Worm (Caenorhabditis elegans): ENCODE measurements around the gene dylt-3.
A peak's percentile ranks its signal among the peaks of the same experiment; 100 is the strongest.

ce11 chrII:8222309-8223065 is 41.0 kb downstream of the dylt-3 start, which contains the start of gene dab-1:
- TF ChIP-seq mdl-1 (tag; optimal IDR thresholded peaks at IDR 0.05) (peak in 1 of 2 experiments; percentile 29), peb-1 (tag; optimal IDR thresholded peaks at IDR 0.05) (no peak), skn-1 (tag; optimal IDR thresholded peaks at IDR 0.05) (no peak), nhr-11 (tag; optimal IDR thresholded peaks at IDR 0.05) (no peak), ztf-11 (tag; optimal IDR thresholded peaks at IDR 0.05) (no peak), ceh-16 (tag; optimal IDR thresholded peaks at IDR 0.05) (no peak), unc-62 (GFP tag; optimal IDR thresholded peaks at IDR 0.05) (no peak), ZK546.5 (tag; optimal IDR thresholded peaks at IDR 0.05) (no peak), nhr-237 (tag; optimal IDR thresholded peaks at IDR 0.05) (no peak), snpc-4 (tag; optimal IDR thresholded peaks at IDR 0.05) (no peak), nhr-10 (tag; optimal IDR thresholded peaks at IDR 0.05) (no peak), nhr-12 (tag; optimal IDR thresholded peaks at IDR 0.05) (no peak), aly-2 (tag; optimal IDR thresholded peaks at IDR 0.05) (no peak), zag-1 (tag; optimal IDR thresholded peaks at IDR 0.05) (no peak)
